Fruit fly (Drosophila melanogaster): ENCODE measurements around the gene Or85f.

Gene Or85f

dm6 chr3R:9428988-9429387 lies 31.0 kb downstream of the Or85f start (continued):
- TF ChIP-seq bsh (GFP tag; optimal IDR thresholded peaks at IDR 0.05), result peak in 1 of 2 experiments; percentile 65
- peak; percentile 74 for TF ChIP-seq CG3847 (GFP tag; IDR thresholded peaks at IDR 0.05)
- peak; percentile 36 for TF ChIP-seq Bdp1 (GFP tag; optimal IDR thresholded peaks at IDR 0.05)
- peak; percentile 35 for TF ChIP-seq Vsx1 (GFP tag; optimal IDR thresholded peaks at IDR 0.05)
- TF ChIP-seq CG12236 (GFP tag; optimal IDR thresholded peaks at IDR 0.05), result no peak
- peak in 1 of 2 experiments; percentile 33 for TF ChIP-seq Eip74EF (GFP tag; optimal IDR thresholded peaks at IDR 0.05)
- TF ChIP-seq CG14050 (GFP tag; IDR thresholded peaks at IDR 0.05), result peak; percentile 39; the same call in 1 of the 3 replicates
- peak; percentile 63 for TF ChIP-seq salm (tag; optimal IDR thresholded peaks at IDR 0.05)
- TF ChIP-seq CG10654 (GFP tag; optimal IDR thresholded peaks at IDR 0.05), result peak; percentile 33
- no peak; the same call in 3 of the 4 replicates for TF ChIP-seq Gug (GFP tag; IDR thresholded peaks at IDR 0.05)
- TF ChIP-seq dmrt11E (tag; optimal IDR thresholded peaks at IDR 0.05), result no peak
- peak; percentile 78 for TF ChIP-seq grau (tag; optimal IDR thresholded peaks at IDR 0.05)
- TF ChIP-seq CG9876 (GFP tag; optimal IDR thresholded peaks at IDR 0.05), result no peak
- TF ChIP-seq Awh (GFP tag; IDR thresholded peaks at IDR 0.05), result 0 out of 2 replicates have a peak, but pooled peaks have one; percentile 21
- peak; percentile 63 for TF ChIP-seq B-H2 (GFP tag; optimal IDR thresholded peaks at IDR 0.05)
- peak; percentile 35; the same call in 1 of the 2 replicates for TF ChIP-seq E2f2 (GFP tag; IDR thresholded peaks at IDR 0.05)
- peak; percentile 42; the same call in 1 of the 2 replicates for TF ChIP-seq CG11247 (GFP tag; IDR thresholded peaks at IDR 0.05)
- peak; percentile 17 for TF ChIP-seq Atf3 (GFP tag; optimal IDR thresholded peaks at IDR 0.05)
- peak; percentile 64 for TF ChIP-seq HLH54F (GFP tag; optimal IDR thresholded peaks at IDR 0.05)
- peak; percentile 61 for TF ChIP-seq Xbp1 (GFP tag; optimal IDR thresholded peaks at IDR 0.05)
- no peak for TF ChIP-seq CG4360 (GFP tag; IDR thresholded peaks at IDR 0.05)
- TF ChIP-seq stc (GFP tag; IDR thresholded peaks at IDR 0.05), result no peak
- TF ChIP-seq CG13287 (GFP tag; IDR thresholded peaks at IDR 0.05; ENCODE audit: partially characterized antibody), result no peak
- TF ChIP-seq lola (GFP tag; optimal IDR thresholded peaks at IDR 0.05), result peak in 1 of 3 experiments; percentile 22
- peak; percentile 64 for TF ChIP-seq CG3281 (GFP tag; optimal IDR thresholded peaks at IDR 0.05)
- peak; percentile 75 for TF ChIP-seq chm (GFP tag; IDR thresholded peaks at IDR 0.05)
- TF ChIP-seq CG13624 (GFP tag; optimal IDR thresholded peaks at IDR 0.05), result peak; percentile 77
- TF ChIP-seq Antp (GFP tag; optimal IDR thresholded peaks at IDR 0.05), result peak; percentile 49
- no peak for TF ChIP-seq Trl (optimal IDR thresholded peaks at IDR 0.05)
- TF ChIP-seq Trl (GFP tag; optimal IDR thresholded peaks at IDR 0.05), result peak; percentile 32
- peak; percentile 71 for TF ChIP-seq CG8924 (tag; optimal IDR thresholded peaks at IDR 0.05)
- peak; percentile 94 for TF ChIP-seq CG18599 (GFP tag; optimal IDR thresholded peaks at IDR 0.05)
- peak; percentile 22 for TF ChIP-seq CG17568 (GFP tag; optimal IDR thresholded peaks at IDR 0.05)
- TF ChIP-seq mam (GFP tag; optimal IDR thresholded peaks at IDR 0.05), result peak; percentile 82
- TF ChIP-seq Ravus (GFP tag; IDR thresholded peaks at IDR 0.05), result no peak
- peak; percentile 48 for TF ChIP-seq HHEX (GFP tag; optimal IDR thresholded peaks at IDR 0.05)
- TF ChIP-seq HLH3B (GFP tag; IDR thresholded peaks at IDR 0.05), result peak; percentile 69
- no peak for TF ChIP-seq unc-4 (GFP tag; IDR thresholded peaks at IDR 0.05; ENCODE audit: partially characterized antibody)
- no peak for TF ChIP-seq jigr1 (GFP tag; IDR thresholded peaks at IDR 0.05)
- peak; percentile 72 for TF ChIP-seq grn (GFP tag; optimal IDR thresholded peaks at IDR 0.05)
- peak; percentile 34 to 48 for TF ChIP-seq Hr51 (GFP tag; optimal IDR thresholded peaks at IDR 0.05)
- TF ChIP-seq CG18262 (tag; optimal IDR thresholded peaks at IDR 0.05), result peak; percentile 28
- peak; percentile 85 for TF ChIP-seq Dbx (GFP tag; IDR thresholded peaks at IDR 0.05)
- peak; percentile 50 for TF ChIP-seq CG1792 (GFP tag; optimal IDR thresholded peaks at IDR 0.05)
- peak; percentile 90 for TF ChIP-seq HmgZ (tag; optimal IDR thresholded peaks at IDR 0.05)
- TF ChIP-seq oc (tag; optimal IDR thresholded peaks at IDR 0.05), result peak; percentile 45
- TF ChIP-seq CG13894 (tag; optimal IDR thresholded peaks at IDR 0.05), result peak; percentile 92
- TF ChIP-seq kah (GFP tag; optimal IDR thresholded peaks at IDR 0.05), result no peak
- TF ChIP-seq Hey (tag; optimal IDR thresholded peaks at IDR 0.05), result peak; percentile 49
- TF ChIP-seq knrl (GFP tag; IDR thresholded peaks at IDR 0.05; ENCODE audit: partially characterized antibody), result no peak
